Fruit fly (Drosophila melanogaster) whole organism: ENCODE results near the gene scny.

Experiments used
- CG8478 ChIP-seq: fragments of >200 bp; optimal IDR thresholded peaks from 2 replicates; lab custom pipeline; 2018; ENCODE audit warnings: inconsistent platforms
- Dll ChIP-seq: fragments of >200 bp; optimal IDR thresholded peaks from 2 replicates; lab custom pipeline; 2017
- EcR ChIP-seq, 2 experiments: fragments of >200 bp; optimal IDR thresholded peaks; 2 replicates each; lab custom pipeline; 2017; ENCODE audit warnings: missing biosample characterization in 2 of 2, missing genetic modification characterization in 2 of 2, missing genetic modification reagents in 2 of 2
- pan ChIP-seq: fragments of >200 bp; optimal IDR thresholded peaks from 2 replicates; lab custom pipeline; 2017
- psq ChIP-seq: fragments of >200 bp; optimal IDR thresholded peaks from 2 replicates; lab custom pipeline; 2017
- usp ChIP-seq: fragments of >200 bp; optimal IDR thresholded peaks from 2 replicates; lab custom pipeline; 2017; ENCODE audit warnings: missing biosample characterization, missing genetic modification characterization, mixed read lengths

The scny gene

DNA sequence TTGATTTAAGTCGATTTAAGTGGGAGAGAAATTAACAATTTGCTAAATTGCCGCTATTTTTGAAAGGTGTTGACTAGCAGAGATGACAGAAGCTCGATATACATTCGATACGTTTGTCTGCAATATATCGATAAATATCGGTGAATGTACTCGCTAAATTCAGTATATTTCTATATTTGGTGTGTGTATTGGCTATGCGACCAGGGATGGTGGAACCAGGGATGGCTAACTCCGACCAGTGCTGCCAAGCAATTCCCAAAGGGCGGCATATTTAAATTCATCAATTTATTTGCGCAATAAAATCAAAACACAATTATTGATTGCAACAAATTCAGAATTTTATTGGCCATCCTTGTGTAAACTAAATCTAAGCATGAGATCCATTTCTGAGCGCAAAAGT is 44.2 kb downstream of the scny start, which contains the start of gene mad2:
mad2 (minus strand) TSS at position 78 of the 400 bp plus-strand sequence.
- no peak for TF ChIP-seq usp (GFP tag; lab: Kevin White, UChicago)
- no peak for TF ChIP-seq pan (lab: Kevin White, UChicago)
- TF ChIP-seq CG8478 (lab: Kevin White, UChicago): no peak
- no peak for TF ChIP-seq EcR (GFP tag; optimal IDR thresholded peaks at IDR 0.05; lab: Kevin White, UChicago)
- TF ChIP-seq psq: no peak
- no peak for TF ChIP-seq Dll

dm6 chr3L:5817177-5817576 is 48.4 kb downstream of the scny start:
- no peak for TF ChIP-seq Dll
- TF ChIP-seq pan (lab: Kevin White, UChicago): no peak
- no peak for TF ChIP-seq EcR (GFP tag; optimal IDR thresholded peaks at IDR 0.05; lab: Kevin White, UChicago)
- no peak for TF ChIP-seq usp (GFP tag; lab: Kevin White, UChicago)
- no peak for TF ChIP-seq CG8478 (lab: Kevin White, UChicago)
- no peak for TF ChIP-seq psq

dm6 chr3L:5819310-5819709 is 50.5 kb downstream of the scny start:
- TF ChIP-seq EcR (GFP tag; optimal IDR thresholded peaks at IDR 0.05; lab: Kevin White, UChicago) (no peak), psq (no peak), Dll (no peak), pan (lab: Kevin White, UChicago) (no peak), usp (GFP tag; lab: Kevin White, UChicago) (no peak), CG8478 (lab: Kevin White, UChicago) (no peak)

DNA sequence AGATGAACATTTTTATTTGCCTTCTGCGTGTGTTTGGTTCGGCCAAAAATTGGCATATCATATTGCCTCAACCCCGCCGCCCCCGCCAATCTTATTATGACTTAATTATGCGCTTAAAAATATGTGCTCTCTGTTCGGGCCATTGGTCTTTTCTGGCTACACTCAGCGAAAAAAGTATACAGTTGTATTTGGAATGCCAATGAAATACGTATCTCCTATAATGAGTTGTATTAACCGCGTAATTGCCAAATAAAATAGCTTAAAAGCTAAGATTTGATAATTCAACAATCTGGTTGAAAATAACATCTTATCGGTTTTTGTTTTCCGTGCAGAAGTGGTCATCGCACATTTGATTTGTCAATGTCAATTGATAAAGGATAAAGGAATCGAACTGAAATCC is 51.2 kb downstream of the scny start:
- TF ChIP-seq pan (lab: Kevin White, UChicago) (no peak), usp (GFP tag; lab: Kevin White, UChicago) (no peak), psq (no peak)

DNA sequence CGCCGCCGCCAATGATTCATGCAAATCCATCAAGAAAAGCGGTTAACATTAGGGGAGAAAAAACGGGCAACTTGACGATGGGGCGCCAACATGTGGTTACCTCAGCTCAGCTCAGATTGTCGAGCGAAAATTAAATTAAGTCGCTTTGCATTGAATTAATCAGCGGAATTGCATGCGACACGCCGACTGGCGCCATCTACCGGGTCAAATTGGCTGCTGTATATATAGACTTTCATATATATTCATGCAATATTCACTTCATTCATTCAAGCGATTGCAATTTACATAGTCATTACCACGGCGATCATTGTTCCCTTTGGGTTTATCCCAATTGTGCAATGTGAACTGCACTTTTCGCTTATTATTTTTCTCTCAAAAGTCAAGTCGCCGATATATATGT is 52.0 kb downstream of the scny start:
- TF ChIP-seq Dll: no peak
- no peak for TF ChIP-seq EcR (GFP tag; optimal IDR thresholded peaks at IDR 0.05; lab: Kevin White, UChicago)
- TF ChIP-seq usp (GFP tag; lab: Kevin White, UChicago): no peak
- no peak for TF ChIP-seq psq
- no peak for TF ChIP-seq CG8478 (lab: Kevin White, UChicago)
- no peak for TF ChIP-seq pan (lab: Kevin White, UChicago)

DNA sequence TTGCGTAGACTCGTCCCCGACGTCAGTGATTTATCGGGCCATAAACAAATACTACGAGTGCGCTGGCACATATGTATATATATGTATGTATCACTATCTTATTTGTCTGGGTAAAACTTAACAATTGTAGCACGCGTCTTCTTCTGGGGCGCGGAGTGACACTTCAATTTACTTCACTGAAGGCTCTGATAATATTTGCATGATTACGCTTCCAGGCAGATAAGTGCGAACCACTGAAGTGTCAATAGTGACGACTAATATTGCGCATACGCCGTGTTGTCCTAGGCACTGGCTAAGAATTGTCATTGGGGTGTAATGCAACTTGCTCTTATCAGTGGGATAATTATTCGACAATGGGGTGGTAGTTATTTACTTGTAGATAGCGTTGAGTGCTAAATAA is 52.7 kb downstream of the scny start:
- TF ChIP-seq Dll: no peak
- no peak for TF ChIP-seq psq
- TF ChIP-seq pan (lab: Kevin White, UChicago): no peak
- no peak for TF ChIP-seq EcR (GFP tag; optimal IDR thresholded peaks at IDR 0.05; lab: Kevin White, UChicago)
- no peak for TF ChIP-seq usp (GFP tag; lab: Kevin White, UChicago)
- no peak for TF ChIP-seq CG8478 (lab: Kevin White, UChicago)

- TF ChIP-seq CG8478 (lab: Kevin White, UChicago) (no peak), Dll (no peak), pan (lab: Kevin White, UChicago) (no peak), usp (GFP tag; lab: Kevin White, UChicago) (no peak), psq (no peak), EcR (GFP tag; optimal IDR thresholded peaks at IDR 0.05; lab: Kevin White, UChicago) (no peak)
These were observed 55.1 kb downstream of the scny start for dm6 chr3L:5823763-5824445.

DNA sequence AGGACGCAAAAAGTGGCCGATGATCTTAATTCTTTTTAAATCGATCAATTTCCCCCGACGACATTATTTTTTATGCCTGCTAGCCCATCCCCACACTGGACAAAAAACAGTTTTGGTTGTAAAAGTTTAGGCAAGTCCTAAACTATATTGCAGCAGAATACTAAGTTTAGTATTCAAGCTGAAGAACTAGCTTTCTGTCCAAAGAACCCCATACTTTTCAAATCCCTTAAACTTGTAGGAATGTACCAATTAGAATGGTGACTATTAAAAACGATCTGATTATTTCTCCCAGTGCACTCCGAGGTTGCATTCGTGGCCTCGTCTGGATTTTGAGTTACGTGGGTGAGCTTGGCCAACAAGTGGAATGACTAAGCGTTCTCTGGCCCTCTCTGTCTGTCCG is 56.7 kb downstream of the scny start:
- TF ChIP-seq Dll: no peak
- TF ChIP-seq psq: no peak
- no peak for TF ChIP-seq pan (lab: Kevin White, UChicago)
- no peak for TF ChIP-seq usp (GFP tag; lab: Kevin White, UChicago)
- no peak for TF ChIP-seq EcR (GFP tag; optimal IDR thresholded peaks at IDR 0.05; lab: Kevin White, UChicago)
- no peak for TF ChIP-seq CG8478 (lab: Kevin White, UChicago)
